Worm (Caenorhabditis elegans) whole organism, L3 larva: Measurements from ENCODE around the gene T05C12.11.

Experiments
- R02D3.7 ChIP-seq: fragments of 150-350 bp; optimal IDR thresholded peaks from 2 replicates; lab custom pipeline; 2014; ENCODE audit warnings: missing biosample characterization, missing genetic modification characterization
- ZK546.5 ChIP-seq: sonication (generic microtip); optimal IDR thresholded peaks from 2 replicates; lab custom pipeline; 2017; ENCODE audit warnings: missing biosample characterization, missing genetic modification characterization
- aly-2 ChIP-seq: fragments of 150-350 bp; optimal IDR thresholded peaks from 2 replicates; lab custom pipeline; 2014; ENCODE audit warnings: missing biosample characterization, missing genetic modification characterization
- ama-1 ChIP-seq: fragments of 150-350 bp; optimal IDR thresholded peaks from 2 replicates; lab custom pipeline; 2018
- ceh-16 ChIP-seq: sonication (generic microtip); optimal IDR thresholded peaks from 2 replicates; lab custom pipeline; 2017; ENCODE audit warnings: missing biosample characterization, missing genetic modification characterization
- ceh-28 ChIP-seq: fragments of 150-350 bp; optimal IDR thresholded peaks from 2 replicates; lab custom pipeline; 2014; ENCODE audit warnings: missing biosample characterization, missing genetic modification reagents, missing genetic modification characterization
- ceh-82 ChIP-seq: fragments of 150-350 bp; optimal IDR thresholded peaks from 2 replicates; lab custom pipeline; 2014; ENCODE audit warnings: missing biosample characterization, missing genetic modification characterization
- ceh-9 ChIP-seq: sonication (generic microtip); optimal IDR thresholded peaks from 2 replicates; lab custom pipeline; 2018; ENCODE audit warnings: missing biosample characterization, missing genetic modification characterization
- daf-12 ChIP-seq: fragments of 150-350 bp; optimal IDR thresholded peaks from 2 replicates; lab custom pipeline; 2014; ENCODE audit warnings: missing biosample characterization, missing genetic modification reagents, missing genetic modification characterization
- egl-27 ChIP-seq: sonication (generic microtip); optimal IDR thresholded peaks from 4 replicates; lab custom pipeline; 2017; ENCODE audit warnings: missing biosample characterization, missing genetic modification reagents, missing genetic modification characterization
- egl-5 ChIP-seq: fragments of 150-350 bp; optimal IDR thresholded peaks from 2 replicates; lab custom pipeline; 2017; ENCODE audit warnings: missing biosample characterization, missing genetic modification reagents, missing genetic modification characterization, inconsistent platforms
- elt-1 ChIP-seq: fragments of 150-350 bp; optimal IDR thresholded peaks from 2 replicates; lab custom pipeline; 2014; ENCODE audit warnings: missing biosample characterization, missing genetic modification characterization
- elt-2 ChIP-seq: sonication (generic microtip); optimal IDR thresholded peaks from 2 replicates; lab custom pipeline; 2016; ENCODE audit warnings: missing genetic modification reagents, mild to moderate bottlenecking, missing genetic modification characterization, missing compliant biosample characterization
- elt-3 ChIP-seq, 3 experiments: fragments of 150-350 bp in 1 of 3; sonication (generic microtip) in 2 of 3; optimal IDR thresholded peaks; 2 replicates in 2 of 3; 4 replicates in 1 of 3; lab custom pipeline; 2014 to 2017; ENCODE audit warnings: missing biosample characterization in 3 of 3, missing genetic modification characterization in 3 of 3
- eor-1 ChIP-seq, 2 experiments: fragments of 150-350 bp; optimal IDR thresholded peaks; 2 replicates each; lab custom pipeline; 2014 to 2018; ENCODE audit warnings: missing biosample characterization in 2 of 2, missing genetic modification characterization in 2 of 2
- fkh-10 ChIP-seq: sonication (generic microtip); optimal IDR thresholded peaks from 2 replicates; lab custom pipeline; 2017; ENCODE audit warnings: missing biosample characterization, missing genetic modification reagents, missing genetic modification characterization
- fkh-2 ChIP-seq: fragments of 150-350 bp; optimal IDR thresholded peaks from 2 replicates; lab custom pipeline; 2014; ENCODE audit warnings: missing biosample characterization, missing genetic modification reagents, missing genetic modification characterization
- fos-1 ChIP-seq: fragments of 150-350 bp; optimal IDR thresholded peaks from 2 replicates; lab custom pipeline; 2014; ENCODE audit warnings: missing biosample characterization, missing genetic modification characterization
- hmg-11 ChIP-seq: sonication (generic microtip); optimal IDR thresholded peaks from 2 replicates; lab custom pipeline; 2016; ENCODE audit warnings: missing genetic modification characterization, missing compliant biosample characterization
- jun-1 ChIP-seq: fragments of 150-350 bp; optimal IDR thresholded peaks from 2 replicates; lab custom pipeline; 2014; ENCODE audit warnings: missing biosample characterization, missing genetic modification reagents, missing genetic modification characterization
- lin-15B ChIP-seq: fragments of 150-350 bp; optimal IDR thresholded peaks from 2 replicates; lab custom pipeline; 2014; ENCODE audit warnings: missing biosample characterization, missing genetic modification characterization
- lin-39 ChIP-seq: fragments of 150-350 bp; optimal IDR thresholded peaks from 2 replicates; lab custom pipeline; 2018; ENCODE audit warnings: missing biosample characterization, missing genetic modification reagents, missing genetic modification characterization
- lsy-12 ChIP-seq: sonication (generic microtip); optimal IDR thresholded peaks from 2 replicates; lab custom pipeline; 2016; ENCODE audit warnings: mild to moderate bottlenecking, missing genetic modification characterization, missing compliant biosample characterization
- mdl-1 ChIP-seq: fragments of 150-350 bp; optimal IDR thresholded peaks from 2 replicates; lab custom pipeline; 2014; ENCODE audit warnings: missing biosample characterization, missing genetic modification characterization
- mml-1 ChIP-seq: fragments of 150-350 bp; sonication (generic microtip); optimal IDR thresholded peaks from 3 replicates; lab custom pipeline; 2014; ENCODE audit warnings: missing biosample characterization, missing genetic modification characterization
- nfya-1 ChIP-seq: sonication (generic microtip); optimal IDR thresholded peaks from 2 replicates; lab custom pipeline; 2017; ENCODE audit warnings: missing genetic modification characterization, mild to moderate bottlenecking, missing compliant biosample characterization, antibody characterized with exemption, moderate library complexity; ENCODE audit not compliant: insufficient read depth
- nhr-11 ChIP-seq: fragments of 150-350 bp; optimal IDR thresholded peaks from 2 replicates; lab custom pipeline; 2014; ENCODE audit warnings: missing biosample characterization, missing genetic modification characterization
- nhr-12 ChIP-seq: fragments of 150-350 bp; optimal IDR thresholded peaks from 2 replicates; lab custom pipeline; 2014; ENCODE audit warnings: missing biosample characterization, missing genetic modification characterization
- nhr-23 ChIP-seq: fragments of 150-350 bp; optimal IDR thresholded peaks from 2 replicates; lab custom pipeline; 2014; ENCODE audit warnings: missing biosample characterization, missing genetic modification reagents, missing genetic modification characterization
- nhr-237 ChIP-seq: fragments of 150-350 bp; optimal IDR thresholded peaks from 2 replicates; lab custom pipeline; 2014; ENCODE audit warnings: missing biosample characterization, missing genetic modification characterization
- nhr-25 ChIP-seq: sonication (generic microtip); optimal IDR thresholded peaks from 2 replicates; lab custom pipeline; 2017; ENCODE audit warnings: missing biosample characterization, missing genetic modification characterization
- nhr-28 ChIP-seq: fragments of 150-350 bp; optimal IDR thresholded peaks from 2 replicates; lab custom pipeline; 2014; ENCODE audit warnings: missing biosample characterization, missing genetic modification characterization
- nhr-43 ChIP-seq: sonication (generic microtip); optimal IDR thresholded peaks from 2 replicates; lab custom pipeline; 2016; ENCODE audit warnings: mild to moderate bottlenecking, missing genetic modification characterization, missing compliant biosample characterization; ENCODE audit not compliant: poor library complexity, severe bottlenecking
- nhr-67 ChIP-seq: fragments of 150-350 bp; optimal IDR thresholded peaks from 2 replicates; lab custom pipeline; 2014; ENCODE audit warnings: missing biosample characterization, missing genetic modification characterization
- nhr-76 ChIP-seq: fragments of 150-350 bp; sonication (generic microtip); optimal IDR thresholded peaks from 5 replicates; lab custom pipeline; 2014; ENCODE audit warnings: missing biosample characterization, missing genetic modification characterization
- nhr-77 ChIP-seq: fragments of 150-350 bp; optimal IDR thresholded peaks from 2 replicates; lab custom pipeline; 2014; ENCODE audit warnings: missing biosample characterization, missing genetic modification characterization
- pha-4 ChIP-seq: fragments of 150-350 bp; optimal IDR thresholded peaks from 2 replicates; lab custom pipeline; 2014; ENCODE audit warnings: missing biosample characterization, missing genetic modification reagents, missing genetic modification characterization
- pqm-1 ChIP-seq: fragments of 150-350 bp; optimal IDR thresholded peaks from 2 replicates; lab custom pipeline; 2017; ENCODE audit warnings: missing biosample characterization, missing genetic modification characterization, inconsistent platforms
- sea-2 ChIP-seq: fragments of 150-350 bp; sonication (generic microtip); optimal IDR thresholded peaks from 4 replicates; lab custom pipeline; 2014; ENCODE audit warnings: missing biosample characterization, missing genetic modification reagents, missing genetic modification characterization
- skn-1 ChIP-seq: fragments of 150-350 bp; optimal IDR thresholded peaks from 2 replicates; lab custom pipeline; 2014; ENCODE audit warnings: missing biosample characterization, missing genetic modification characterization
- snpc-4 ChIP-seq: fragments of 150-350 bp; optimal IDR thresholded peaks from 2 replicates; lab custom pipeline; 2014; ENCODE audit warnings: missing biosample characterization, missing genetic modification characterization
- tbx-2 ChIP-seq: sonication (generic microtip); optimal IDR thresholded peaks from 2 replicates; lab custom pipeline; 2016; ENCODE audit warnings: mild to moderate bottlenecking, missing genetic modification characterization, missing compliant biosample characterization
- unc-39 ChIP-seq: sonication (generic microtip); optimal IDR thresholded peaks from 4 replicates; lab custom pipeline; 2017; ENCODE audit warnings: missing biosample characterization, missing genetic modification characterization
- unc-62 ChIP-seq: fragments of 150-350 bp; sonication (generic microtip); optimal IDR thresholded peaks from 4 replicates; lab custom pipeline; 2014; ENCODE audit warnings: missing biosample characterization, missing genetic modification reagents, missing genetic modification characterization
- zag-1 ChIP-seq: fragments of 150-350 bp; optimal IDR thresholded peaks from 2 replicates; lab custom pipeline; 2014; ENCODE audit warnings: missing biosample characterization, missing genetic modification characterization
- ztf-11 ChIP-seq: fragments of 150-350 bp; optimal IDR thresholded peaks from 2 replicates; lab custom pipeline; 2014; ENCODE audit warnings: missing biosample characterization, missing genetic modification characterization
- ztf-4 ChIP-seq: fragments of 150-350 bp; optimal IDR thresholded peaks from 2 replicates; lab custom pipeline; 2014; ENCODE audit warnings: missing biosample characterization, missing genetic modification characterization

The T05C12.11 gene

ce11 chrII:8126132-8126531 is 44.1 kb downstream of the T05C12.11 start (continued):
- TF ChIP-seq snpc-4 (tag; lab: Kevin White, UChicago) (peak; percentile 63), fkh-2 (tag; lab: Kevin White, UChicago) (no peak), ztf-11 (tag; lab: Kevin White, UChicago) (no peak), sea-2 (no peak), ceh-82 (tag; lab: Kevin White, UChicago) (no peak), nhr-23 (no peak), nhr-11 (tag; lab: Kevin White, UChicago) (no peak), lin-15B (tag; lab: Kevin White, UChicago) (peak; percentile 20), nhr-67 (tag; lab: Kevin White, UChicago) (no peak), lin-39 (tag; lab: Kevin White, UChicago) (peak; percentile 88)

- TF ChIP-seq eor-1 (tag; optimal IDR thresholded peaks at IDR 0.05; lab: Kevin White, UChicago), result no peak
- no peak for TF ChIP-seq mdl-1
- no peak for TF ChIP-seq unc-39 (tag; lab: Kevin White, UChicago)
- no peak for TF ChIP-seq mml-1
- TF ChIP-seq pha-4 (tag; lab: Kevin White, UChicago), result peak; percentile 54
- TF ChIP-seq lsy-12 (tag; lab: Kevin White, UChicago), result no peak
- TF ChIP-seq ztf-4 (tag; lab: Kevin White, UChicago), result no peak
Observed at ce11 chrII:8125439-8125838, 44.8 kb downstream of the T05C12.11 start.

- no peak for TF ChIP-seq ceh-28 (tag; lab: Kevin White, UChicago)
- no peak for TF ChIP-seq nhr-28 (tag; lab: Kevin White, UChicago)
- TF ChIP-seq egl-27 (tag; lab: Kevin White, UChicago), result no peak
- TF ChIP-seq hmg-11, result peak; percentile 68
- TF ChIP-seq elt-3 (tag; optimal IDR thresholded peaks at IDR 0.05; lab: Kevin White, UChicago), result no peak
- no peak for TF ChIP-seq nhr-12 (tag; lab: Kevin White, UChicago)
- no peak for TF ChIP-seq ZK546.5
- peak; percentile 29 for TF ChIP-seq nhr-25
- no peak for TF ChIP-seq nhr-11 (tag; lab: Kevin White, UChicago)
- TF ChIP-seq skn-1 (tag; lab: Kevin White, UChicago), result peak; percentile 42
- no peak for TF ChIP-seq ceh-9 (tag; lab: Kevin White, UChicago)
- TF ChIP-seq nhr-76 (tag; lab: Kevin White, UChicago), result no peak
- TF ChIP-seq aly-2 (tag; lab: Kevin White, UChicago), result no peak
- no peak for TF ChIP-seq elt-1 (tag; lab: Kevin White, UChicago)
- TF ChIP-seq ama-1, result peak; percentile 54
- TF ChIP-seq elt-2 (tag; lab: Kevin White, UChicago), result peak; percentile 48
- TF ChIP-seq lin-39 (tag; lab: Kevin White, UChicago), result peak; percentile 21
- no peak for TF ChIP-seq fos-1 (tag; lab: Kevin White, UChicago)
- no peak for TF ChIP-seq ztf-11 (tag; lab: Kevin White, UChicago)
- TF ChIP-seq R02D3.7 (tag; lab: Kevin White, UChicago), result no peak
- no peak for TF ChIP-seq mdl-1
- no peak for TF ChIP-seq nhr-67 (tag; lab: Kevin White, UChicago)
- no peak for TF ChIP-seq ceh-16
- peak; percentile 31 for TF ChIP-seq pqm-1
- peak; percentile 71 for TF ChIP-seq lin-15B (tag; lab: Kevin White, UChicago)
- TF ChIP-seq lsy-12 (tag; lab: Kevin White, UChicago), result peak; percentile 1
- no peak for TF ChIP-seq ztf-4 (tag; lab: Kevin White, UChicago)
- TF ChIP-seq fkh-2 (tag; lab: Kevin White, UChicago), result no peak
- peak; percentile 96 for TF ChIP-seq nfya-1 (tag; lab: Kevin White, UChicago)
- no peak for TF ChIP-seq eor-1 (tag; optimal IDR thresholded peaks at IDR 0.05; lab: Kevin White, UChicago)
- TF ChIP-seq nhr-23, result peak; percentile 59
- no peak for TF ChIP-seq tbx-2 (tag; lab: Kevin White, UChicago)
- TF ChIP-seq nhr-43, result peak; percentile 46
- no peak for TF ChIP-seq unc-39 (tag; lab: Kevin White, UChicago)
- TF ChIP-seq sea-2, result no peak
- TF ChIP-seq snpc-4 (tag; lab: Kevin White, UChicago), result peak; percentile 60
- no peak for TF ChIP-seq daf-12
- TF ChIP-seq mml-1, result no peak
- TF ChIP-seq ceh-82 (tag; lab: Kevin White, UChicago), result no peak
- no peak for TF ChIP-seq nhr-237
- TF ChIP-seq egl-5 (tag; lab: Kevin White, UChicago), result peak; percentile 8
- TF ChIP-seq zag-1 (tag; lab: Kevin White, UChicago), result no peak
- peak; percentile 93 for TF ChIP-seq pha-4 (tag; lab: Kevin White, UChicago)
- no peak for TF ChIP-seq unc-62 (GFP tag; lab: Kevin White, UChicago)
- no peak for TF ChIP-seq jun-1 (tag; lab: Kevin White, UChicago)
- TF ChIP-seq fkh-10, result no peak
- no peak for TF ChIP-seq nhr-77 (tag; lab: Kevin White, UChicago)
Observed at ce11 chrII:8124867-8125266, 45.4 kb downstream of the T05C12.11 start, which contains the start of gene ire-1. Gene ire-1, minus strand, starts transcription at chrII:8124910.
